Fruit fly (Drosophila melanogaster): Measurements from ENCODE around the gene CG7409.

- TF ChIP-seq cyc (GFP tag; optimal IDR thresholded peaks at IDR 0.05) (no peak), Sox102F (GFP tag; optimal IDR thresholded peaks at IDR 0.05) (no peak), Gug (GFP tag; IDR thresholded peaks at IDR 0.05) (no peak), vri (GFP tag; optimal IDR thresholded peaks at IDR 0.05) (no peak), topi (GFP tag; optimal IDR thresholded peaks at IDR 0.05) (no peak), dac (GFP tag; optimal IDR thresholded peaks at IDR 0.05) (no peak), Eip93F (GFP tag; optimal IDR thresholded peaks at IDR 0.05) (no peak), Lpt (GFP tag; optimal IDR thresholded peaks at IDR 0.05) (no peak)
These were observed 32.1 kb downstream of the CG7409 start for dm6 chr3L:7786263-7786662.
